Worm (Caenorhabditis elegans): ENCODE measurements around the gene hyls-1.

hyls-1 gene

ce11 chrV:7237133-7237532, at the start of gene hyls-1:
TSS of gene hyls-1 (plus strand) at chrV:7237381.
- TF ChIP-seq C06A6.2 (GFP tag; conservative IDR thresholded peaks at IDR 0.05) (peak; percentile 81), mcd-1 (GFP tag; IDR thresholded peaks at IDR 0.05) (peak; percentile 97), hlh-26 (GFP tag; conservative IDR thresholded peaks at IDR 0.05) (no peak), B0019.2 (GFP tag; conservative IDR thresholded peaks at IDR 0.05) (0 out of 2 replicates have a peak, but pooled peaks have one; percentile 12), T07F8.4 (tag; optimal IDR thresholded peaks at IDR 0.05) (no peak), mes-4 (tag; optimal IDR thresholded peaks at IDR 0.05) (no peak), attf-5 (GFP tag; optimal IDR thresholded peaks at IDR 0.05) (peak; percentile 87), cebp-1 (GFP tag; IDR thresholded peaks at IDR 0.05) (no peak), cebp-1 (tag; optimal IDR thresholded peaks at IDR 0.05) (peak; percentile 71), lsl-1 (GFP tag; optimal IDR thresholded peaks at IDR 0.05) (peak; percentile 60), attf-6 (GFP tag; IDR thresholded peaks at IDR 0.05) (0 out of 2 replicates have a peak, but pooled peaks have one; percentile 20), ZK185.1 (tag; optimal IDR thresholded peaks at IDR 0.05; ENCODE audit: poor library complexity, severe bottlenecking) (peak; percentile 72), xnd-1 (tag; optimal IDR thresholded peaks at IDR 0.05) (peak; percentile 56), attf-3 (GFP tag; conservative IDR thresholded peaks at IDR 0.05) (peak; percentile 54; the same call in 1 of the 2 replicates), dox-1 (GFP tag; IDR thresholded peaks at IDR 0.05) (peak; percentile 76), tbp1 (GFP tag; optimal IDR thresholded peaks at IDR 0.05) (peak; percentile 42), snpc-4 (GFP tag; optimal IDR thresholded peaks at IDR 0.05) (no peak), snpc-4 (tag; optimal IDR thresholded peaks at IDR 0.05) (peak in 3 of 4 experiments; percentile 45 to 60 (median 45)), die-1 (tag; optimal IDR thresholded peaks at IDR 0.05) (no peak), pha-4 (tag; optimal IDR thresholded peaks at IDR 0.05) (peak; percentile 74), hmg-20 (GFP tag; IDR thresholded peaks at IDR 0.05) (peak; percentile 25; the same call in 1 of the 2 replicates), chd-7 (tag; optimal IDR thresholded peaks at IDR 0.05) (no peak), snpc-3.4 (tag; optimal IDR thresholded peaks at IDR 0.05) (peak; percentile 34), let-607 (tag; optimal IDR thresholded peaks at IDR 0.05) (no peak), F23B12.7 (tag; optimal IDR thresholded peaks at IDR 0.05; ENCODE audit: insufficient read depth) (peak; percentile 91), lsy-27 (tag; optimal IDR thresholded peaks at IDR 0.05; ENCODE audit: borderline replicate concordance, insufficient read depth) (peak; percentile 7), hrde-1 (tag; optimal IDR thresholded peaks at IDR 0.05; ENCODE audit: borderline replicate concordance) (no peak), egrh-3 (GFP tag; IDR thresholded peaks at IDR 0.05) (no peak), atf-7 (tag; optimal IDR thresholded peaks at IDR 0.05) (no peak), unc-62 (GFP tag; optimal IDR thresholded peaks at IDR 0.05) (no peak), ztf-18 (tag; optimal IDR thresholded peaks at IDR 0.05) (peak; percentile 53), nhr-27 (tag; optimal IDR thresholded peaks at IDR 0.05) (no peak), ceh-91 (GFP tag; IDR thresholded peaks at IDR 0.05) (peak; percentile 77), rcor-1 (GFP tag; IDR thresholded peaks at IDR 0.05) (peak; percentile 71), ceh-27 (GFP tag; optimal IDR thresholded peaks at IDR 0.05) (peak; percentile 33), F52B5.7 (tag; optimal IDR thresholded peaks at IDR 0.05) (no peak), B0336.3 (GFP tag; IDR thresholded peaks at IDR 0.05) (0 out of 2 replicates have a peak, but pooled peaks have one; percentile 40), K12H6.12 (tag; optimal IDR thresholded peaks at IDR 0.05) (peak; percentile 3), lin-35 (GFP tag; optimal IDR thresholded peaks at IDR 0.05) (peak in 1 of 3 experiments; percentile 91), F39B2.1 (GFP tag; IDR thresholded peaks at IDR 0.05) (peak; percentile 20; the same call in 1 of the 2 replicates), F33H1.4 (GFP tag; IDR thresholded peaks at IDR 0.05) (peak; percentile 63), unc-130 (GFP tag; optimal IDR thresholded peaks at IDR 0.05) (peak; percentile 41), hsf-1 (GFP tag; IDR thresholded peaks at IDR 0.05) (peak; percentile 70), lin-40 (tag; optimal IDR thresholded peaks at IDR 0.05) (peak; percentile 72), T26A5.8 (tag; optimal IDR thresholded peaks at IDR 0.05) (no peak), mel-28 (tag; optimal IDR thresholded peaks at IDR 0.05; ENCODE audit: borderline replicate concordance) (peak; percentile 5), snpc-1.3 (tag; optimal IDR thresholded peaks at IDR 0.05; ENCODE audit: insufficient read depth) (peak; percentile 44)

All from whole organism, young adult.